Worm (Caenorhabditis elegans): ENCODE results near the gene F01D5.2.

F01D5.2 gene

ce11 chrII:13976161-13976560, 22.7 kb downstream of the F01D5.2 start, which contains the start of gene Y39G8B.2 (continued):
- TF ChIP-seq ets-4 (GFP tag; optimal IDR thresholded peaks at IDR 0.05) (no peak), ccch-3 (GFP tag; optimal IDR thresholded peaks at IDR 0.05) (no peak), Y79H2A.3 (GFP tag; conservative IDR thresholded peaks at IDR 0.05) (no peak), nhr-90 (tag; optimal IDR thresholded peaks at IDR 0.05) (no peak), sea-2 (GFP tag; IDR thresholded peaks at IDR 0.05) (no peak), F57A8.1 (GFP tag; optimal IDR thresholded peaks at IDR 0.05) (no peak), tbp1 (GFP tag; optimal IDR thresholded peaks at IDR 0.05) (peak; percentile 45), ztf-18 (tag; optimal IDR thresholded peaks at IDR 0.05) (no peak), tlf-1 (GFP tag; optimal IDR thresholded peaks at IDR 0.05) (no peak), F33H1.4 (GFP tag; IDR thresholded peaks at IDR 0.05) (no peak), F39B2.1 (GFP tag; IDR thresholded peaks at IDR 0.05) (no peak), madf-3 (GFP tag; IDR thresholded peaks at IDR 0.05) (no peak), Y67H2A.10 (GFP tag; conservative IDR thresholded peaks at IDR 0.05) (no peak), ZK185.1 (tag; optimal IDR thresholded peaks at IDR 0.05; ENCODE audit: poor library complexity, severe bottlenecking) (no peak), nhr-80 (tag; optimal IDR thresholded peaks at IDR 0.05) (peak; percentile 74), cebp-2 (GFP tag; IDR thresholded peaks at IDR 0.05) (no peak), sptf-2 (GFP tag; optimal IDR thresholded peaks at IDR 0.05) (no peak), ztf-3 (GFP tag; optimal IDR thresholded peaks at IDR 0.05) (no peak), F23B12.7 (tag; optimal IDR thresholded peaks at IDR 0.05; ENCODE audit: insufficient read depth) (peak; percentile 30), madf-8 (GFP tag; conservative IDR thresholded peaks at IDR 0.05) (no peak), zim-3 (tag; optimal IDR thresholded peaks at IDR 0.05) (no peak), akir-1 (GFP tag; optimal IDR thresholded peaks at IDR 0.05) (no peak), nhr-27 (tag; optimal IDR thresholded peaks at IDR 0.05) (no peak), cebp-1 (GFP tag; IDR thresholded peaks at IDR 0.05) (no peak), cebp-1 (tag; optimal IDR thresholded peaks at IDR 0.05) (no peak), athp-1 (tag; optimal IDR thresholded peaks at IDR 0.05) (peak; percentile 22), Y56A3A.18 (GFP tag; IDR thresholded peaks at IDR 0.05) (no peak), ztf-6 (GFP tag; IDR thresholded peaks at IDR 0.05) (no peak), hmg-20 (GFP tag; IDR thresholded peaks at IDR 0.05) (no peak), snpc-4 (GFP tag; optimal IDR thresholded peaks at IDR 0.05) (no peak), snpc-4 (tag; optimal IDR thresholded peaks at IDR 0.05) (peak in 1 of 4 experiments; percentile 74), rec-8 (tag; optimal IDR thresholded peaks at IDR 0.05) (no peak), C06A6.2 (GFP tag; conservative IDR thresholded peaks at IDR 0.05) (no peak), nhr-179 (tag; optimal IDR thresholded peaks at IDR 0.05) (no peak), ceh-58 (GFP tag; IDR thresholded peaks at IDR 0.05) (no peak), pbrm-1 (GFP tag; IDR thresholded peaks at IDR 0.05) (peak; percentile 76; the same call in 1 of the 2 replicates)

- TF ChIP-seq lin-40 (tag; optimal IDR thresholded peaks at IDR 0.05) = no peak
- TF ChIP-seq madf-8 (GFP tag; conservative IDR thresholded peaks at IDR 0.05) = no peak
- no peak for TF ChIP-seq K12H6.12 (tag; optimal IDR thresholded peaks at IDR 0.05)
- TF ChIP-seq nfya-1 (tag; optimal IDR thresholded peaks at IDR 0.05; ENCODE audit: borderline replicate concordance, insufficient read depth) = no peak
- TF ChIP-seq hrde-1 (tag; optimal IDR thresholded peaks at IDR 0.05; ENCODE audit: borderline replicate concordance) = no peak
- TF ChIP-seq hlh-12 (tag; optimal IDR thresholded peaks at IDR 0.05) = no peak
- TF ChIP-seq bed-1 (GFP tag; IDR thresholded peaks at IDR 0.05) = no peak
Measured at ce11 chrII:13974136-13974535, 24.7 kb downstream of the F01D5.2 start.

Measured in whole organism, young adult.